Fruit fly (Drosophila melanogaster) whole organism, embryonic: ENCODE measurements around the gene pim.

Experiments used
- Atf6 ChIP-seq: fragments of 200-800 bp; sonication (Bioruptor generic); IDR thresholded peaks from 2 replicates; pipeline ENCODE4 v1.3.6; 2022; ENCODE audit warnings: missing biosample characterization, missing genetic modification characterization
- CG10565 ChIP-seq: fragments of 200-800 bp; sonication (Bioruptor generic); optimal IDR thresholded peaks from 3 replicates; lab custom pipeline; 2016; ENCODE audit warnings: missing biosample characterization, mild to moderate bottlenecking, missing genetic modification characterization
- CG10959 ChIP-seq: fragments of 200-800 bp; sonication (Bioruptor generic); IDR thresholded peaks from 2 replicates; pipeline ENCODE4 v1.3.6; 2022; ENCODE audit warnings: missing biosample characterization, missing genetic modification characterization
- CG11093 ChIP-seq: fragments of 200-800 bp; sonication (Bioruptor generic); IDR thresholded peaks from 3 replicates; pipeline ENCODE4 v1.3.6; 2022; ENCODE audit warnings: missing biosample characterization, missing genetic modification characterization
- CG13775 ChIP-seq: fragments of 200-800 bp; sonication (Bioruptor generic); optimal IDR thresholded peaks from 3 replicates; lab custom pipeline; 2017; ENCODE audit warnings: missing biosample characterization, mild to moderate bottlenecking, missing genetic modification characterization
- CG14965 ChIP-seq: fragments of 200-800 bp; sonication (Bioruptor generic); optimal IDR thresholded peaks from 2 replicates; lab custom pipeline; 2016; ENCODE audit warnings: missing biosample characterization, missing genetic modification characterization, borderline replicate concordance
- CG1602 ChIP-seq: fragments of 200-800 bp; sonication (Bioruptor generic); optimal IDR thresholded peaks from 3 replicates; lab custom pipeline; 2016; ENCODE audit warnings: missing biosample characterization, missing genetic modification characterization
- CG16863 ChIP-seq: fragments of 200-800 bp; sonication (Bioruptor generic); optimal IDR thresholded peaks from 3 replicates; lab custom pipeline; 2016; ENCODE audit warnings: missing biosample characterization, missing genetic modification characterization
- CG17359 ChIP-seq: fragments of 200-800 bp; sonication (Bioruptor generic); optimal IDR thresholded peaks from 3 replicates; lab custom pipeline; 2018; ENCODE audit warnings: missing biosample characterization, mild to moderate bottlenecking, missing genetic modification characterization, moderate library complexity
- CG17612 ChIP-seq: fragments of 200-800 bp; sonication (Bioruptor generic); IDR thresholded peaks from 2 replicates; pipeline ENCODE4 v1.3.6; 2022; ENCODE audit warnings: missing biosample characterization, missing genetic modification characterization
- CG17802 ChIP-seq: fragments of 200-800 bp; sonication (Bioruptor generic); optimal IDR thresholded peaks from 2 replicates; lab custom pipeline; 2018; ENCODE audit warnings: missing biosample characterization, mild to moderate bottlenecking, missing genetic modification characterization, moderate library complexity
- CG2678 ChIP-seq: fragments of 200-800 bp; sonication (Bioruptor generic); optimal IDR thresholded peaks from 3 replicates; lab custom pipeline; 2019; ENCODE audit warnings: missing biosample characterization, mild to moderate bottlenecking, missing genetic modification characterization, moderate library complexity
- CG3407 ChIP-seq: fragments of 200-800 bp; sonication (Bioruptor generic); optimal IDR thresholded peaks from 2 replicates; lab custom pipeline; 2018; ENCODE audit warnings: missing biosample characterization, mild to moderate bottlenecking, missing genetic modification characterization
- CG4328 ChIP-seq: fragments of 200-800 bp; sonication (Bioruptor generic); optimal IDR thresholded peaks from 3 replicates; lab custom pipeline; 2017; ENCODE audit warnings: missing biosample characterization, missing genetic modification reagents, missing genetic modification characterization
- CG43689 ChIP-seq: fragments of 200-800 bp; sonication (Bioruptor generic); IDR thresholded peaks from 2 replicates; pipeline ENCODE4 v1.3.6; 2022; ENCODE audit warnings: missing biosample characterization, missing genetic modification characterization
- CG7357 ChIP-seq: fragments of 200-800 bp; sonication (Bioruptor generic); IDR thresholded peaks from 3 replicates; pipeline ENCODE4 v1.3.6; 2022; ENCODE audit warnings: missing biosample characterization, missing genetic modification characterization
- Dip2 ChIP-seq: fragments of 200-800 bp; sonication (Bioruptor generic); IDR thresholded peaks from 2 replicates; pipeline ENCODE4 v1.3.6; 2022; ENCODE audit warnings: missing biosample characterization, missing genetic modification characterization
- Dll ChIP-seq: fragments of 200-800 bp; sonication (Bioruptor generic); IDR thresholded peaks from 4 replicates; pipeline ENCODE4 v1.3.6; 2022; ENCODE audit warnings: missing biosample characterization, missing genetic modification characterization; ENCODE audit not compliant: partially characterized antibody
- HLHmδ ChIP-seq: fragments of 200-800 bp; sonication (Bioruptor generic); optimal IDR thresholded peaks from 2 replicates; lab custom pipeline; 2018; ENCODE audit warnings: missing biosample characterization, mild to moderate bottlenecking, missing genetic modification characterization, moderate library complexity
- Hr3 ChIP-seq: fragments of 200-800 bp; sonication (Bioruptor generic); optimal IDR thresholded peaks from 3 replicates; lab custom pipeline; 2016; ENCODE audit warnings: missing biosample characterization, missing genetic modification characterization
- Jarid2 ChIP-seq: fragments of 200-800 bp; sonication (Bioruptor generic); optimal IDR thresholded peaks from 3 replicates; lab custom pipeline; 2017; ENCODE audit warnings: mild to moderate bottlenecking, missing biosample characterization, missing genetic modification reagents, missing genetic modification characterization
- MBD-R2 ChIP-seq: fragments of 200-800 bp; sonication (Bioruptor generic); IDR thresholded peaks from 2 replicates; pipeline ENCODE4 v1.3.6; 2022; ENCODE audit warnings: missing biosample characterization, missing genetic modification characterization
- Med ChIP-seq: fragments of 200-800 bp; sonication (Bioruptor generic); peaks from one replicate; lab custom pipeline; 2016; ENCODE audit warnings: missing biosample characterization, missing genetic modification characterization, mild to moderate bottlenecking, inconsistent platforms, moderate library complexity
- Six4 ChIP-seq: fragments of 200-800 bp; sonication (Bioruptor generic); optimal IDR thresholded peaks from 2 replicates; lab custom pipeline; 2016; ENCODE audit warnings: missing biosample characterization, missing genetic modification characterization
- TFAM ChIP-seq: fragments of 200-800 bp; sonication (Bioruptor generic); optimal IDR thresholded peaks from 2 replicates; lab custom pipeline; 2017; ENCODE audit warnings: missing biosample characterization, missing genetic modification characterization, inconsistent platforms
- Taf1 ChIP-seq: fragments of 200-800 bp; sonication (Bioruptor generic); IDR thresholded peaks from 2 replicates; pipeline ENCODE4 v1.3.6; 2022; ENCODE audit warnings: missing biosample characterization, missing genetic modification characterization
- aop ChIP-seq: fragments of 200-800 bp; sonication (Bioruptor generic); IDR thresholded peaks from 2 replicates; pipeline ENCODE4 v1.3.6; 2022; ENCODE audit warnings: missing biosample characterization, missing genetic modification characterization
- ase ChIP-seq: fragments of 200-800 bp; sonication (Bioruptor generic); IDR thresholded peaks from 3 replicates; pipeline ENCODE4 v1.3.6; 2022; ENCODE audit warnings: missing biosample characterization, missing genetic modification characterization
- ato ChIP-seq: fragments of 200-800 bp; sonication (Bioruptor generic); IDR thresholded peaks from 2 replicates; pipeline ENCODE4 v1.3.6; 2022; ENCODE audit warnings: missing biosample characterization, missing genetic modification characterization; ENCODE audit not compliant: partially characterized antibody
- bbx ChIP-seq: fragments of 200-800 bp; sonication (Bioruptor generic); IDR thresholded peaks from 2 replicates; pipeline ENCODE4 v1.3.6; 2022; ENCODE audit warnings: missing biosample characterization, missing genetic modification characterization; ENCODE audit not compliant: partially characterized antibody
- chif ChIP-seq, 2 experiments: fragments of 200-800 bp; sonication (Bioruptor generic); optimal IDR thresholded peaks; 3 replicates each; lab custom pipeline; 2016; ENCODE audit warnings: missing biosample characterization in 2 of 2, missing genetic modification characterization in 2 of 2
- crc ChIP-seq: fragments of 200-800 bp; sonication (Bioruptor generic); optimal IDR thresholded peaks from 2 replicates; lab custom pipeline; 2016; ENCODE audit warnings: missing biosample characterization, missing genetic modification characterization
- dm ChIP-seq: fragments of 200-800 bp; sonication (Bioruptor generic); optimal IDR thresholded peaks from 3 replicates; lab custom pipeline; 2016; ENCODE audit warnings: missing biosample characterization, missing genetic modification characterization
- emc ChIP-seq: fragments of 200-800 bp; sonication (Bioruptor generic); optimal IDR thresholded peaks from 2 replicates; lab custom pipeline; 2016; ENCODE audit warnings: missing biosample characterization, missing genetic modification characterization
- eve ChIP-seq, 2 experiments: fragments of >200 bp; optimal IDR thresholded peaks; 2 replicates each; lab custom pipeline; 2017; ENCODE audit warnings: missing biosample characterization in 2 of 2, missing genetic modification characterization in 2 of 2
- ewg ChIP-seq: fragments of 200-800 bp; sonication (Bioruptor generic); optimal IDR thresholded peaks from 3 replicates; lab custom pipeline; 2017; ENCODE audit warnings: mild to moderate bottlenecking, missing biosample characterization, missing genetic modification reagents, missing genetic modification characterization
- gem ChIP-seq: fragments of 200-800 bp; sonication (Bioruptor generic); optimal IDR thresholded peaks from 2 replicates; lab custom pipeline; 2019; ENCODE audit warnings: missing biosample characterization, mild to moderate bottlenecking, missing genetic modification characterization, moderate library complexity
- grn ChIP-seq: fragments of 200-800 bp; sonication (Bioruptor generic); optimal IDR thresholded peaks from 3 replicates; lab custom pipeline; 2017; ENCODE audit warnings: missing biosample characterization, missing genetic modification characterization
- hbn ChIP-seq: fragments of 200-800 bp; sonication (Bioruptor generic); IDR thresholded peaks from 2 replicates; pipeline ENCODE4 v1.3.6; 2022; ENCODE audit warnings: missing biosample characterization, missing genetic modification characterization; ENCODE audit not compliant: partially characterized antibody
- jing ChIP-seq: fragments of 200-800 bp; sonication (Bioruptor generic); optimal IDR thresholded peaks from 2 replicates; lab custom pipeline; 2018; ENCODE audit warnings: missing biosample characterization, mild to moderate bottlenecking, missing genetic modification characterization
- kah ChIP-seq: fragments of 200-800 bp; sonication (Bioruptor generic); optimal IDR thresholded peaks from 2 replicates; lab custom pipeline; 2018; ENCODE audit warnings: missing biosample characterization, mild to moderate bottlenecking, missing genetic modification characterization
- ken ChIP-seq: fragments of 200-800 bp; sonication (Bioruptor generic); IDR thresholded peaks from 3 replicates; pipeline ENCODE4 v1.3.6; 2022; ENCODE audit warnings: missing biosample characterization, missing genetic modification characterization
- mam ChIP-seq: fragments of 200-800 bp; sonication (Bioruptor generic); optimal IDR thresholded peaks from 3 replicates; lab custom pipeline; 2016; ENCODE audit warnings: missing biosample characterization, missing genetic modification characterization
- scrt ChIP-seq: fragments of 200-800 bp; sonication (Bioruptor generic); optimal IDR thresholded peaks from 2 replicates; lab custom pipeline; 2018; ENCODE audit warnings: missing biosample characterization, mild to moderate bottlenecking, missing genetic modification characterization, moderate library complexity
- sima ChIP-seq: fragments of 200-800 bp; sonication (Bioruptor generic); optimal IDR thresholded peaks from 2 replicates; lab custom pipeline; 2016; ENCODE audit warnings: missing biosample characterization, missing genetic modification characterization
- sr ChIP-seq: fragments of 200-800 bp; sonication (Bioruptor generic); IDR thresholded peaks from 3 replicates; pipeline ENCODE4 v1.3.6; 2022; ENCODE audit warnings: missing biosample characterization, missing genetic modification characterization
- unc-4 ChIP-seq: fragments of 200-800 bp; sonication (Bioruptor generic); IDR thresholded peaks from 2 replicates; pipeline ENCODE4 v1.3.6; 2022; ENCODE audit warnings: missing biosample characterization, missing genetic modification characterization; ENCODE audit not compliant: partially characterized antibody
- wek ChIP-seq: fragments of 200-800 bp; sonication (Bioruptor generic); optimal IDR thresholded peaks from 3 replicates; lab custom pipeline; 2018; ENCODE audit warnings: missing biosample characterization, mild to moderate bottlenecking, missing genetic modification characterization, moderate library complexity
- zf30C ChIP-seq: fragments of 200-800 bp; sonication (Bioruptor generic); optimal IDR thresholded peaks from 3 replicates; lab custom pipeline; 2018; ENCODE audit warnings: missing biosample characterization, mild to moderate bottlenecking, missing genetic modification characterization

pim gene

DNA sequence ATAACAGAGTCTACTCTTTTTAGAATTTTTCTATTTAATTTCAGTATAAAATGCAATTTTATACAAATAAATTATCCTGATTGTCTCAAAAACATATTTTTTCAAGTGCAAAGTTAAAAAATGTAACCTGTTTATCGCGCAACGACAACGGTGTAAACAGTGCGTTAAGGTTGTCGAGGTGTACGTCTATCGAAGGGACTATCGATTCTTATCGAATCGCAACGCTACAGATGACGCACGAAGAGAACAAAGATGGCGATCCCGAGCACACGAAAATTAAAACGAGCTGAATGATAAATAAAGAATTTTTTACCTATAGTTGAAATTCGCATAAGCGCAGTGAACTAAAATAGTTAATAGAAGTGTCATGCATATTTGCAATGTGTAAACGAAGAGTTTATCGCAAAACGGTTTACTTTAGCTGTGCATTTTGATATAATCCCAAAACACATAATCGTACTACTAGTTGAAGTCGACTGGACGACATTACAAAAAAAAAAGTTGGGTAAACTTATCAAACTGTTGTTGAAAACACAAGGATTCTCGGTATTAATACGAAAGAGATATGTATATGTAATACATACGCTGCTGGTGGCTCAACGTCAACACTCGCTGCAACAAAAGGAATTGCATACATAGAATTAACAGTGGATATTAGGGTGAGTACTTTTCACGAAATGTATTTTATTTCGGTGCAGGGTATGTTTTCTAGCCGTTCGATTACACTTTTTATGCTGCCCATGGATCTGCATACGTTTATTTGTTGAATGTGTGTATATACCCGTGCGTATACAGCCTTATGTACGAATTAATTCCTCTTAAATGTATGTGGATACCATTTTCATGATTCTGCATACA, 25.3 kb downstream of the pim start, which contains the start of gene da (continued):
- TF ChIP-seq Atf6 (GFP tag; lab: Robert Waterston, UW) (peak; percentile 63), bbx (GFP tag; lab: Robert Waterston, UW) (peak; percentile 60), crc (GFP tag; lab: Kevin White, UChicago) (peak; percentile 34), CG11093 (GFP tag; lab: Robert Waterston, UW) (no peak), sr (GFP tag; lab: Robert Waterston, UW) (no peak), Six4 (peak; percentile 15), Dip2 (GFP tag; lab: Robert Waterston, UW) (no peak), emc (GFP tag; lab: Kevin White, UChicago) (peak; percentile 20), Hr3 (peak; percentile 61), dm (GFP tag; lab: Kevin White, UChicago) (peak; percentile 76), CG17359 (peak; percentile 68), aop (no peak), grn (GFP tag; lab: Kevin White, UChicago) (peak; percentile 34), CG14965 (no peak), CG3407 (GFP tag; lab: Kevin White, UChicago) (no peak), ato (GFP tag; lab: Robert Waterston, UW) (peak; percentile 17; the same call in 1 of the 2 replicates), CG2678 (tag; lab: Kevin White, UChicago) (peak; percentile 63), CG1602 (peak; percentile 36), CG17612 (GFP tag; lab: Robert Waterston, UW) (no peak), chif (GFP tag; optimal IDR thresholded peaks at IDR 0.05; lab: Kevin White, UChicago) (peak; percentile 44 to 55), eve (GFP tag; optimal IDR thresholded peaks at IDR 0.05; lab: Kevin White, UChicago) (peak in 1 of 2 experiments; percentile 76), CG10565 (GFP tag; lab: Kevin White, UChicago) (no peak), Med (GFP tag; lab: Kevin White, UChicago) (peak; percentile 92), CG16863 (GFP tag; lab: Kevin White, UChicago) (peak; percentile 57), CG4328 (no peak), zf30C (GFP tag; lab: Kevin White, UChicago) (no peak), ase (peak; percentile 42; the same call in 1 of the 3 replicates), kah (GFP tag; lab: Kevin White, UChicago) (peak; percentile 7), CG10959 (GFP tag; lab: Robert Waterston, UW) (no peak), hbn (peak; percentile 41), unc-4 (GFP tag; lab: Robert Waterston, UW) (peak; percentile 54; the same call in 1 of the 2 replicates), CG17802 (tag; lab: Kevin White, UChicago) (peak; percentile 95), jing (no peak), CG43689 (GFP tag; lab: Robert Waterston, UW) (no peak), CG7357 (peak; percentile 97), CG13775 (GFP tag; lab: Kevin White, UChicago) (peak; percentile 49), Taf1 (GFP tag; lab: Robert Waterston, UW) (no peak), HLHmδ (GFP tag; lab: Kevin White, UChicago) (no peak), mam (GFP tag; lab: Kevin White, UChicago) (peak; percentile 70), wek (GFP tag; lab: Kevin White, UChicago) (peak; percentile 15), ken (GFP tag; lab: Robert Waterston, UW) (peak; percentile 49; the same call in 1 of the 3 replicates), Dll (peak; percentile 46; the same call in 2 of the 4 replicates), Jarid2 (no peak), gem (peak; percentile 76), sima (no peak), scrt (GFP tag; lab: Kevin White, UChicago) (peak; percentile 10), TFAM (GFP tag; lab: Kevin White, UChicago) (no peak), MBD-R2 (GFP tag; lab: Robert Waterston, UW) (peak; percentile 61), ewg (GFP tag; lab: Kevin White, UChicago) (no peak)
